Fruit fly (Drosophila melanogaster): ENCODE data around the gene RecQ5.

RecQ5 gene

DNA sequence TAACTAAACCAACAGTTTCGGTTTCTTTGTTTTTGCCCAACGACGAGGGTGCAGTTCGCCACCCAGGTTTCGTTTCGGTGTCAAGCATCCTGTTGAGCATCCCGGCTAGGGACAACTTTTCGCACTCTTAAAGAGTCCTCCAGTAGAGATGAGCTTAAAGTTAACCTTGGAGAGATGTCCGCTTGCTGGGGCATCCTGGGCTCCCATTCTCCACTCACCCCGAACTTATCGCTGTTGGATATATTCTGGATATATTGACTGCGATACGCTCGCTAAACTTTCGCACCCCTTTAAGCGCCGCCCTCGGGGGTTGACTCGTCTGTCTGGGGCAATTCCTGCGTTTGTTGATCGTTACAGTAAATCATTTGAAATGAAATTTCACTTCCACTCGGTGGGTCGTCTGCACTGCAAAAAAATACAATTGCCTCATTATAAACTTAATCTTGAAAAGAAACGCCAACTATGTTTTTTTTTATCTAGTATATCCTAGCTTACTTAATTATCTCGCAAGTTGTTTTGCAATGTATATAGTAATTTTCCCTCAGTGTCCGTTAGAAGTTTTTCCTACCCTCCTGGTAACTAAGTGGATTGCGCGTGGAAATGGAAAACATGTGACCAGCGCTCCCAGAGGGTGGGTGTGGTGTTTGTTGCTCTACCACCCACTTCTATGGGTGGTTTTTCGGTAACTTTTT lies 29.8 kb upstream of the RecQ5 start (continued):
- TF ChIP-seq CG13287 (GFP tag; IDR thresholded peaks at IDR 0.05; ENCODE audit: partially characterized antibody) (no peak), pita (GFP tag; optimal IDR thresholded peaks at IDR 0.05) (no peak), sob (GFP tag; IDR thresholded peaks at IDR 0.05) (peak; percentile 86), CG4730 (GFP tag; IDR thresholded peaks at IDR 0.05) (peak; percentile 63; the same call in 1 of the 2 replicates), al (GFP tag; IDR thresholded peaks at IDR 0.05) (peak; percentile 62), CG4404 (GFP tag; IDR thresholded peaks at IDR 0.05) (peak; percentile 68), Stat92E (GFP tag; optimal IDR thresholded peaks at IDR 0.05) (no peak), Abd-B (GFP tag; optimal IDR thresholded peaks at IDR 0.05) (peak; percentile 56), Deaf1 (tag; optimal IDR thresholded peaks at IDR 0.05) (peak; percentile 23), CG2129 (GFP tag; IDR thresholded peaks at IDR 0.05; ENCODE audit: partially characterized antibody) (no peak), Xbp1 (GFP tag; optimal IDR thresholded peaks at IDR 0.05) (peak; percentile 84), CG1602 (GFP tag; optimal IDR thresholded peaks at IDR 0.05) (peak; percentile 69), D19B (GFP tag; optimal IDR thresholded peaks at IDR 0.05) (no peak), CG13123 (GFP tag; optimal IDR thresholded peaks at IDR 0.05) (peak; percentile 17), CG6683 (GFP tag; optimal IDR thresholded peaks at IDR 0.05) (peak; percentile 66), CG6272 (GFP tag; IDR thresholded peaks at IDR 0.05) (peak; percentile 76), CG3281 (GFP tag; optimal IDR thresholded peaks at IDR 0.05) (peak; percentile 69), E2f1 (GFP tag; IDR thresholded peaks at IDR 0.05) (peak; percentile 86), Xrp1 (GFP tag; IDR thresholded peaks at IDR 0.05) (peak; percentile 93), Atf3 (GFP tag; optimal IDR thresholded peaks at IDR 0.05) (peak; percentile 63), CG9215 (GFP tag; IDR thresholded peaks at IDR 0.05) (peak; percentile 60), CG13624 (GFP tag; optimal IDR thresholded peaks at IDR 0.05) (peak; percentile 72), sqz (GFP tag; optimal IDR thresholded peaks at IDR 0.05) (peak; percentile 80), onecut (GFP tag; IDR thresholded peaks at IDR 0.05) (peak; percentile 75), chm (GFP tag; IDR thresholded peaks at IDR 0.05) (peak; percentile 69), pan (optimal IDR thresholded peaks at IDR 0.05) (no peak), pan (GFP tag; optimal IDR thresholded peaks at IDR 0.05 in 1 of 2, IDR thresholded peaks at IDR 0.05 in 1 of 2) (peak in 1 of 2 experiments; percentile 85), Six4 (GFP tag; optimal IDR thresholded peaks at IDR 0.05) (peak; percentile 77), disco-r (GFP tag; optimal IDR thresholded peaks at IDR 0.05) (peak; percentile 58), jigr1 (GFP tag; IDR thresholded peaks at IDR 0.05) (0 out of 3 replicates have a peak, but pooled peaks have one; percentile 39), CG5180 (GFP tag; optimal IDR thresholded peaks at IDR 0.05) (peak; percentile 16), CG16815 (GFP tag; optimal IDR thresholded peaks at IDR 0.05) (peak; percentile 45), gsb (GFP tag; IDR thresholded peaks at IDR 0.05) (peak; percentile 66; the same call in 1 of the 2 replicates), D19A (tag; optimal IDR thresholded peaks at IDR 0.05) (peak; percentile 36), PHDP (tag; optimal IDR thresholded peaks at IDR 0.05) (peak; percentile 80), CG18764 (GFP tag; optimal IDR thresholded peaks at IDR 0.05) (peak; percentile 47), repo (GFP tag; optimal IDR thresholded peaks at IDR 0.05) (peak; percentile 31), CG1792 (GFP tag; optimal IDR thresholded peaks at IDR 0.05) (peak; percentile 78), zen2 (GFP tag; IDR thresholded peaks at IDR 0.05; ENCODE audit: partially characterized antibody) (no peak), Fer3 (tag; optimal IDR thresholded peaks at IDR 0.05) (peak; percentile 77), ash1 (GFP tag; optimal IDR thresholded peaks at IDR 0.05) (no peak)
